Worm (Caenorhabditis elegans): Measurements from ENCODE around the gene sir-2.2.

Gene sir-2.2

ce11 chrX:13350804-13351747 lies 23.2 kb downstream of the sir-2.2 start, which contains the start of gene mxl-3:
TSS of gene mxl-3 (minus strand) at chrX:13350804.
- no peak for TF ChIP-seq hnd-1 (tag; optimal IDR thresholded peaks at IDR 0.05)
- no peak for TF ChIP-seq ets-7 (tag; optimal IDR thresholded peaks at IDR 0.05)
- TF ChIP-seq aly-1 (tag; optimal IDR thresholded peaks at IDR 0.05), result no peak
- no peak for TF ChIP-seq pes-1 (GFP tag; IDR thresholded peaks at IDR 0.05)
- no peak for TF ChIP-seq ceh-36 (tag; optimal IDR thresholded peaks at IDR 0.05)
- no peak for TF ChIP-seq B0310.2 (tag; optimal IDR thresholded peaks at IDR 0.05)
- no peak for TF ChIP-seq hmbx-1 (tag; optimal IDR thresholded peaks at IDR 0.05)
- no peak for TF ChIP-seq sea-1 (GFP tag; conservative IDR thresholded peaks at IDR 0.05)
- TF ChIP-seq ama-1 (optimal IDR thresholded peaks at IDR 0.05), result no peak
- TF ChIP-seq flt-1 (GFP tag; IDR thresholded peaks at IDR 0.05), result no peak
- no peak for TF ChIP-seq F13C5.2 (tag; optimal IDR thresholded peaks at IDR 0.05)
- TF ChIP-seq ceh-13 (GFP tag; optimal IDR thresholded peaks at IDR 0.05), result no peak
- TF ChIP-seq tbx-37 (GFP tag; conservative IDR thresholded peaks at IDR 0.05), result no peak
- TF ChIP-seq hmg-4 (GFP tag; optimal IDR thresholded peaks at IDR 0.05), result no peak
- TF ChIP-seq tra-4 (tag; optimal IDR thresholded peaks at IDR 0.05), result no peak

ce11 chrX:13352164-13352563 lies 24.3 kb downstream of the sir-2.2 start:
- TF ChIP-seq tbx-37 (GFP tag; conservative IDR thresholded peaks at IDR 0.05) (no peak), hnd-1 (tag; optimal IDR thresholded peaks at IDR 0.05) (no peak), aly-1 (tag; optimal IDR thresholded peaks at IDR 0.05) (no peak), tbx-11 (GFP tag; IDR thresholded peaks at IDR 0.05) (no peak)

ce11 chrX:13353530-13353929 lies 25.7 kb downstream of the sir-2.2 start:
- TF ChIP-seq ets-7 (tag; optimal IDR thresholded peaks at IDR 0.05) (no peak), ceh-36 (tag; optimal IDR thresholded peaks at IDR 0.05) (no peak), B0310.2 (tag; optimal IDR thresholded peaks at IDR 0.05) (no peak), F13C5.2 (tag; optimal IDR thresholded peaks at IDR 0.05) (no peak), pes-1 (GFP tag; IDR thresholded peaks at IDR 0.05) (no peak), tbx-11 (GFP tag; IDR thresholded peaks at IDR 0.05) (no peak), ama-1 (optimal IDR thresholded peaks at IDR 0.05) (no peak), hmg-4 (GFP tag; optimal IDR thresholded peaks at IDR 0.05) (no peak), ceh-13 (GFP tag; optimal IDR thresholded peaks at IDR 0.05) (no peak), hmbx-1 (tag; optimal IDR thresholded peaks at IDR 0.05) (no peak), tra-4 (tag; optimal IDR thresholded peaks at IDR 0.05) (no peak), sea-1 (GFP tag; conservative IDR thresholded peaks at IDR 0.05) (no peak), flt-1 (GFP tag; IDR thresholded peaks at IDR 0.05) (no peak), scrt-1 (GFP tag; IDR thresholded peaks at IDR 0.05) (no peak), tbx-37 (GFP tag; conservative IDR thresholded peaks at IDR 0.05) (no peak)

- TF ChIP-seq sea-1 (GFP tag; conservative IDR thresholded peaks at IDR 0.05) (no peak), ets-7 (tag; optimal IDR thresholded peaks at IDR 0.05) (no peak), scrt-1 (GFP tag; IDR thresholded peaks at IDR 0.05) (no peak)
Observed at ce11 chrX:13354672-13355407, 27.0 kb downstream of the sir-2.2 start.

- no peak for TF ChIP-seq hmbx-1 (tag; optimal IDR thresholded peaks at IDR 0.05)
- no peak for TF ChIP-seq ceh-36 (tag; optimal IDR thresholded peaks at IDR 0.05)
- no peak for TF ChIP-seq ama-1 (optimal IDR thresholded peaks at IDR 0.05)
- TF ChIP-seq ets-7 (tag; optimal IDR thresholded peaks at IDR 0.05), result no peak
- no peak for TF ChIP-seq tbx-37 (GFP tag; conservative IDR thresholded peaks at IDR 0.05)
- no peak for TF ChIP-seq ceh-13 (GFP tag; optimal IDR thresholded peaks at IDR 0.05)
- no peak for TF ChIP-seq aly-1 (tag; optimal IDR thresholded peaks at IDR 0.05)
- no peak for TF ChIP-seq pes-1 (GFP tag; IDR thresholded peaks at IDR 0.05)
- TF ChIP-seq tbx-11 (GFP tag; IDR thresholded peaks at IDR 0.05), result no peak
- no peak for TF ChIP-seq B0310.2 (tag; optimal IDR thresholded peaks at IDR 0.05)
Observed at ce11 chrX:13356469-13356868, 28.6 kb downstream of the sir-2.2 start.

- no peak for TF ChIP-seq hmbx-1 (tag; optimal IDR thresholded peaks at IDR 0.05)
- TF ChIP-seq ceh-36 (tag; optimal IDR thresholded peaks at IDR 0.05), result no peak
- TF ChIP-seq flt-1 (GFP tag; IDR thresholded peaks at IDR 0.05), result no peak
- TF ChIP-seq scrt-1 (GFP tag; IDR thresholded peaks at IDR 0.05), result no peak
- TF ChIP-seq sea-1 (GFP tag; conservative IDR thresholded peaks at IDR 0.05), result no peak
- no peak for TF ChIP-seq aly-1 (tag; optimal IDR thresholded peaks at IDR 0.05)
- no peak for TF ChIP-seq ets-7 (tag; optimal IDR thresholded peaks at IDR 0.05)
- no peak for TF ChIP-seq hnd-1 (tag; optimal IDR thresholded peaks at IDR 0.05)
Observed at ce11 chrX:13357673-13358072, 29.8 kb downstream of the sir-2.2 start.

- TF ChIP-seq B0310.2 (tag; optimal IDR thresholded peaks at IDR 0.05) (no peak), flt-1 (GFP tag; IDR thresholded peaks at IDR 0.05) (no peak), scrt-1 (GFP tag; IDR thresholded peaks at IDR 0.05) (no peak), hmg-4 (GFP tag; optimal IDR thresholded peaks at IDR 0.05) (no peak), ceh-13 (GFP tag; optimal IDR thresholded peaks at IDR 0.05) (no peak), hmbx-1 (tag; optimal IDR thresholded peaks at IDR 0.05) (no peak), sea-1 (GFP tag; conservative IDR thresholded peaks at IDR 0.05) (no peak), F13C5.2 (tag; optimal IDR thresholded peaks at IDR 0.05) (no peak), ets-7 (tag; optimal IDR thresholded peaks at IDR 0.05) (no peak), tra-4 (tag; optimal IDR thresholded peaks at IDR 0.05) (no peak), aly-1 (tag; optimal IDR thresholded peaks at IDR 0.05) (no peak), ceh-36 (tag; optimal IDR thresholded peaks at IDR 0.05) (no peak), pes-1 (GFP tag; IDR thresholded peaks at IDR 0.05) (no peak), tbx-37 (GFP tag; conservative IDR thresholded peaks at IDR 0.05) (no peak), ama-1 (optimal IDR thresholded peaks at IDR 0.05) (no peak)
Observed at ce11 chrX:13358573-13358972, 30.7 kb downstream of the sir-2.2 start.

All from whole organism, early embryonic.